Worm (Caenorhabditis elegans): ENCODE data around the gene T08B6.9.

The T08B6.9 gene

ce11 chrIV:4867610-4868009 is 23.0 kb upstream of the T08B6.9 start, which contains the start of gene str-172:
Gene str-172 (minus strand): TSS chrIV:4867710.
- TF ChIP-seq ceh-82 (tag; optimal IDR thresholded peaks at IDR 0.05) (no peak), duxl-1 (tag; optimal IDR thresholded peaks at IDR 0.05; ENCODE audit: poor library complexity) (no peak), hif-1 (tag; optimal IDR thresholded peaks at IDR 0.05) (no peak), F37D6.2 (tag; optimal IDR thresholded peaks at IDR 0.05) (no peak), dmd-6 (GFP tag; IDR thresholded peaks at IDR 0.05) (no peak), ZK337.2 (GFP tag; IDR thresholded peaks at IDR 0.05) (no peak), D1046.2 (GFP tag; IDR thresholded peaks at IDR 0.05) (no peak), unc-62 (GFP tag; optimal IDR thresholded peaks at IDR 0.05 in 1 of 2) (no peak), unc-62 (tag; optimal IDR thresholded peaks at IDR 0.05) (no peak), daf-19 (GFP tag; conservative IDR thresholded peaks at IDR 0.05) (no peak), nhr-77 (tag; optimal IDR thresholded peaks at IDR 0.05) (no peak)

- no peak for TF ChIP-seq mxl-3 (GFP tag; optimal IDR thresholded peaks at IDR 0.05)
- peak; percentile 44 for TF ChIP-seq aha-1 (tag)
- TF ChIP-seq spr-3 (GFP tag; optimal IDR thresholded peaks at IDR 0.05) = no peak
Observed at ce11 chrIV:4870546-4870945, 20.1 kb upstream of the T08B6.9 start, which contains the start of gene str-175. Gene str-175 (minus strand): TSS chrIV:4870646.

ce11 chrIV:4874603-4875002 is 16.0 kb upstream of the T08B6.9 start, which contains the start of gene str-174:
Gene str-174 (minus strand): TSS chrIV:4874703.
- TF ChIP-seq lin-39 (tag; optimal IDR thresholded peaks at IDR 0.05) (no peak), nhr-10 (tag; optimal IDR thresholded peaks at IDR 0.05) (no peak), nhr-42 (GFP tag; IDR thresholded peaks at IDR 0.05) (no peak), ZK337.2 (GFP tag; IDR thresholded peaks at IDR 0.05) (no peak), mes-2 (tag; optimal IDR thresholded peaks at IDR 0.05; ENCODE audit: poor library complexity, severe bottlenecking) (no peak), zfp-3 (GFP tag; conservative IDR thresholded peaks at IDR 0.05) (no peak), nhr-6 (tag; optimal IDR thresholded peaks at IDR 0.05) (no peak)

ce11 chrIV:4877102-4877501 is 13.5 kb upstream of the T08B6.9 start, which contains the start of gene str-170:
Gene str-170 (plus strand): TSS chrIV:4877402.
- TF ChIP-seq gei-8 (GFP tag; optimal IDR thresholded peaks at IDR 0.05) (no peak), set-16 (GFP tag; IDR thresholded peaks at IDR 0.05) (no peak), pqm-1 (tag; optimal IDR thresholded peaks at IDR 0.05) (no peak), vab-7 (GFP tag; IDR thresholded peaks at IDR 0.05) (no peak), R02D3.7 (tag; optimal IDR thresholded peaks at IDR 0.05) (no peak), ztf-11 (tag; optimal IDR thresholded peaks at IDR 0.05) (no peak), F49E8.2 (tag; optimal IDR thresholded peaks at IDR 0.05; ENCODE audit: borderline replicate concordance) (no peak), F37D6.2 (tag; optimal IDR thresholded peaks at IDR 0.05) (no peak), mdt-29 (GFP tag; IDR thresholded peaks at IDR 0.05) (no peak), Y105C5A.15 (GFP tag; IDR thresholded peaks at IDR 0.05) (no peak)

- no peak for TF ChIP-seq jun-1 (tag; optimal IDR thresholded peaks at IDR 0.05)
- no peak for TF ChIP-seq attf-4 (tag; optimal IDR thresholded peaks at IDR 0.05)
- no peak for TF ChIP-seq ceh-82 (tag; optimal IDR thresholded peaks at IDR 0.05)
- no peak for TF ChIP-seq zfp-2 (tag; optimal IDR thresholded peaks at IDR 0.05)
- no peak for TF ChIP-seq nhr-111 (GFP tag; optimal IDR thresholded peaks at IDR 0.05)
- no peak for TF ChIP-seq ztf-7 (tag; optimal IDR thresholded peaks at IDR 0.05)
- TF ChIP-seq php-3 (GFP tag; IDR thresholded peaks at IDR 0.05) = no peak
- no peak for TF ChIP-seq fkh-10 (GFP tag; optimal IDR thresholded peaks at IDR 0.05)
- peak; percentile 52 for TF ChIP-seq nhr-48 (tag; optimal IDR thresholded peaks at IDR 0.05)
- no peak for TF ChIP-seq saeg-2 (GFP tag; IDR thresholded peaks at IDR 0.05)
- TF ChIP-seq dmd-9 (GFP tag; IDR thresholded peaks at IDR 0.05) = no peak
- no peak for TF ChIP-seq tra-1 (GFP tag; IDR thresholded peaks at IDR 0.05)
- TF ChIP-seq nhr-25 (tag; optimal IDR thresholded peaks at IDR 0.05; ENCODE audit: borderline replicate concordance, insufficient read depth) = no peak
- TF ChIP-seq nhr-28 (tag; optimal IDR thresholded peaks at IDR 0.05) = no peak
- no peak; the same call in 1 of the 2 replicates for TF ChIP-seq Y48G9A.11 (GFP tag; IDR thresholded peaks at IDR 0.05)
- TF ChIP-seq set-16 (GFP tag; IDR thresholded peaks at IDR 0.05) = no peak
- no peak for TF ChIP-seq fos-1 (tag; optimal IDR thresholded peaks at IDR 0.05)
- TF ChIP-seq nhr-6 (tag; optimal IDR thresholded peaks at IDR 0.05) = no peak
- no peak for TF ChIP-seq unc-62 (GFP tag; optimal IDR thresholded peaks at IDR 0.05 in 1 of 2)
- no peak for TF ChIP-seq unc-62 (tag; optimal IDR thresholded peaks at IDR 0.05)
- TF ChIP-seq unc-130 (GFP tag; optimal IDR thresholded peaks at IDR 0.05) = peak; percentile 58
- TF ChIP-seq spr-1 (tag; optimal IDR thresholded peaks at IDR 0.05) = peak; percentile 16
Observed at ce11 chrIV:4880634-4881033, 10.0 kb upstream of the T08B6.9 start.
